Worm (Caenorhabditis elegans) whole organism, early embryonic: ENCODE results near the gene K08H2.5.
A peak's percentile ranks its signal among the peaks of the same experiment; 100 is the strongest.

Experiments
- B0310.2 ChIP-seq: sonication (generic microtip); optimal IDR thresholded peaks from 2 replicates; lab custom pipeline; 2016; ENCODE audit warnings: mild to moderate bottlenecking, missing genetic modification characterization, missing compliant biosample characterization
- F13C5.2 ChIP-seq: sonication (generic microtip); optimal IDR thresholded peaks from 2 replicates; lab custom pipeline; 2017; ENCODE audit warnings: mild to moderate bottlenecking, missing genetic modification characterization, inconsistent platforms, missing compliant biosample characterization
- aly-1 ChIP-seq: sonication (generic microtip); optimal IDR thresholded peaks from 2 replicates; lab custom pipeline; 2016; ENCODE audit warnings: missing genetic modification characterization, missing compliant biosample characterization
- ama-1 ChIP-seq: fragments of 150-350 bp; optimal IDR thresholded peaks from 2 replicates; lab custom pipeline; 2014
- ceh-13 ChIP-seq: fragments of 200-800 bp; sonication (Bioruptor generic); optimal IDR thresholded peaks from 2 replicates; lab custom pipeline; 2018; ENCODE audit warnings: mild to moderate bottlenecking, missing genetic modification characterization, missing compliant biosample characterization
- ceh-36 ChIP-seq: sonication (generic microtip); optimal IDR thresholded peaks from 2 replicates; lab custom pipeline; 2016; ENCODE audit warnings: missing genetic modification characterization, inconsistent platforms, missing compliant biosample characterization
- ets-7 ChIP-seq: sonication (generic microtip); optimal IDR thresholded peaks from 2 replicates; lab custom pipeline; 2016; ENCODE audit warnings: missing genotype, missing genetic modification characterization, missing compliant biosample characterization
- flt-1 ChIP-seq: fragments of 200-800 bp; sonication (Bioruptor generic); IDR thresholded peaks from 2 replicates; pipeline ENCODE4 v1.3.6; 2022; ENCODE audit warnings: missing genetic modification characterization, missing compliant biosample characterization
- hmbx-1 ChIP-seq: sonication (generic microtip); optimal IDR thresholded peaks from 2 replicates; lab custom pipeline; 2016; ENCODE audit warnings: mild to moderate bottlenecking, missing genetic modification characterization, missing compliant biosample characterization
- hmg-4 ChIP-seq: fragments of 200-800 bp; sonication (Bioruptor generic); optimal IDR thresholded peaks from 2 replicates; lab custom pipeline; 2018; ENCODE audit warnings: mild to moderate bottlenecking, missing genetic modification characterization, missing compliant biosample characterization
- hnd-1 ChIP-seq: sonication (generic microtip); optimal IDR thresholded peaks from 2 replicates; lab custom pipeline; 2016; ENCODE audit warnings: missing genetic modification characterization, missing compliant biosample characterization
- pes-1 ChIP-seq: fragments of 200-800 bp; sonication (Bioruptor generic); IDR thresholded peaks from 2 replicates; pipeline ENCODE4 v1.3.6; 2022; ENCODE audit warnings: missing genetic modification reagents, missing genetic modification characterization, missing compliant biosample characterization
- scrt-1 ChIP-seq: fragments of 200-800 bp; sonication (Bioruptor generic); IDR thresholded peaks from 2 replicates; pipeline ENCODE4 v1.3.6; 2022; ENCODE audit warnings: missing genetic modification characterization, missing compliant biosample characterization
- sea-1 ChIP-seq: fragments of 200-800 bp; sonication (Bioruptor generic); conservative IDR thresholded peaks from 2 replicates; pipeline ENCODE4 v1.3.6; 2022; ENCODE audit warnings: missing genetic modification characterization, missing compliant biosample characterization
- tbx-11 ChIP-seq: fragments of 200-800 bp; sonication (Bioruptor generic); IDR thresholded peaks from 2 replicates; pipeline ENCODE4 v1.3.6; 2022; ENCODE audit warnings: missing genetic modification characterization, missing compliant biosample characterization
- tbx-37 ChIP-seq: fragments of 200-800 bp; sonication (Bioruptor generic); conservative IDR thresholded peaks from 2 replicates; pipeline ENCODE4 v1.3.6; 2022; ENCODE audit warnings: missing genetic modification reagents, missing genetic modification characterization, missing compliant biosample characterization
- tra-4 ChIP-seq: sonication (generic microtip); optimal IDR thresholded peaks from 2 replicates; lab custom pipeline; 2017; ENCODE audit warnings: missing genetic modification characterization, missing compliant biosample characterization

The K08H2.5 gene

DNA sequence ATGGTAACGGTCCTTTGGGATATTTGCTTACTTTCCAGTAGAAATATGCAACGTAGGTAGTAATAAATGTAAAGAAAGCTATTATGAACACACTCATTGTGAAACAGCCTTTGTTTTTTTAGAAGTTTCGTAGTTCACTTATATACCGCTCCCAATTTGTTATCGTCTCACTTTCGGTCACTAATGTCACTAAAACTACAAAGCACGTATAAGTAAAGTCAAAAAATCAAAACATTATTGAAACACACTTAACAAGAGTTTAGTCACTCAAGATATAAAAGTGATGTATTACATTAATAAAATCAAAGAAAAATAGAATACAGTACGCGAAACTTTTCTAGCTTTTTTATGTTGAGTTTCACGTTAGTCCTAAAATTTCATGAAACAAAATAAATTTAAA is 32.0 kb upstream of the K08H2.5 start, which contains the start of gene cyp-14A3:
cyp-14A3 (minus strand) TSS at position 101 of the 400 bp plus-strand sequence.
- no peak for TF ChIP-seq tbx-11 (GFP tag; lab: Robert Waterston, UW)
- no peak for TF ChIP-seq hmbx-1 (tag; lab: Kevin White, UChicago)
- TF ChIP-seq ets-7 (tag; lab: Kevin White, UChicago) = no peak
- TF ChIP-seq F13C5.2 (tag; lab: Kevin White, UChicago) = no peak
- TF ChIP-seq sea-1 = no peak
- TF ChIP-seq flt-1 (GFP tag; lab: Robert Waterston, UW) = no peak
- no peak for TF ChIP-seq B0310.2 (tag; lab: Kevin White, UChicago)
- TF ChIP-seq tbx-37 = no peak
- no peak for TF ChIP-seq hmg-4 (GFP tag; lab: Kevin White, UChicago)
- no peak for TF ChIP-seq ceh-36 (tag; lab: Kevin White, UChicago)
- TF ChIP-seq ama-1 (lab: Kevin White, UChicago) = no peak
- no peak for TF ChIP-seq hnd-1

DNA sequence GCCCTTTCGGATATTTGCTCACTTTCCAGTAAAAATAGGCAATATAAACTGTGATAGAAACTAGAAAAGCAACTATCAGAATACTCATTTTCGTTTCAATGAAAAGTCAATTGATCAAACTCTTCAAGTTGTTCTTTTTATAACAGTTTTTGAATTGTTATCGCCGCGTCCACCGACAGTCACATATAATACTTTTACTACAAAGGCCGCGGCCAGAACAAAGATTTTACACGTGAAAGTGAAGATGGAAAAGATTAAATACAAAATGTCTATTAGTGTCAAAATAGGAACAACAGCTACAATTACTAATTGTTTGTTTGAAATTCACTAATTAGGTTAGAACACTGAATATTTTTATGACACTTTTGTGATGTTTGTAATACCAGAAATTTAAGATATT is 27.5 kb upstream of the K08H2.5 start, which contains the start of gene cyp-14A2:
cyp-14A2 (minus strand) TSS at position 101 of the 400 bp plus-strand sequence.
- TF ChIP-seq ceh-13 (no peak), ceh-36 (tag; lab: Kevin White, UChicago) (no peak), tra-4 (tag; lab: Kevin White, UChicago) (no peak), B0310.2 (tag; lab: Kevin White, UChicago) (no peak), hmbx-1 (tag; lab: Kevin White, UChicago) (no peak), aly-1 (tag; lab: Kevin White, UChicago) (no peak), scrt-1 (no peak), sea-1 (no peak), pes-1 (no peak), tbx-37 (no peak)

- TF ChIP-seq flt-1 (GFP tag; lab: Robert Waterston, UW) = no peak
- no peak for TF ChIP-seq scrt-1
These were observed 25.1 kb upstream of the K08H2.5 start, which contains the start of gene cyp-14A1 for ce11 chrX:13267230-13267629. cyp-14A1 (minus strand) TSS chrX:13267355.

ce11 chrX:13264550-13264949 is 22.4 kb upstream of the K08H2.5 start:
- TF ChIP-seq hmg-4 (GFP tag; lab: Kevin White, UChicago) = peak; percentile 82
- no peak for TF ChIP-seq ama-1 (lab: Kevin White, UChicago)
- peak; percentile 46 for TF ChIP-seq hmbx-1 (tag; lab: Kevin White, UChicago)
- peak; percentile 84 for TF ChIP-seq flt-1 (GFP tag; lab: Robert Waterston, UW)
- peak; percentile 88 for TF ChIP-seq scrt-1
- TF ChIP-seq aly-1 (tag; lab: Kevin White, UChicago) = peak; percentile 65
- peak; percentile 83 for TF ChIP-seq F13C5.2 (tag; lab: Kevin White, UChicago)
- TF ChIP-seq pes-1 = no peak; the same call in 1 of the 2 replicates
- peak; percentile 85 for TF ChIP-seq tbx-11 (GFP tag; lab: Robert Waterston, UW)
- peak; percentile 88 for TF ChIP-seq tbx-37
- TF ChIP-seq ets-7 (tag; lab: Kevin White, UChicago) = peak; percentile 53
- TF ChIP-seq hnd-1 = peak; percentile 57
- peak; percentile 22 for TF ChIP-seq tra-4 (tag; lab: Kevin White, UChicago)
- TF ChIP-seq ceh-13 = peak; percentile 65
- TF ChIP-seq ceh-36 (tag; lab: Kevin White, UChicago) = peak; percentile 47
- peak; percentile 64 for TF ChIP-seq B0310.2 (tag; lab: Kevin White, UChicago)
- TF ChIP-seq sea-1 = peak; percentile 59

DNA sequence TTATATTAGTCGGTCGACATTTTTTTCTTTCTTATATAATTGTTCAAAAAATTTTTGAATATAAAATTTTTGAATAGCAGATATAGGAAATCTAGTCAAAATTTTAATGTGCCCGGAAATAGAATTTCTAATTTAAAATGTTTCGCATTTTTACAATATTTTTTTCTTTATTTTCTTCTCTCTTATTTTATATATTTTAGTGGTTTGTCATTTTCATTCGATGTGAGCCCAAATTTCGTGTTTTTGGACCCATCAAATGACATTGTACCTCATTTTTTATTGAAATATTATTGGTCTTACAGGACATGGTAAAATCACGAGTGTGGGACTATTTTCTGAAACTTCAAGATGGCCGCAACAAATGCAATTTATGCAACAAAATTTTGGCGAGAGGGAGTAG is 20.1 kb upstream of the K08H2.5 start, which contains the start of gene K09A11.1:
K09A11.1 (plus strand) TSS at position 301 of the 400 bp plus-strand sequence.
- TF ChIP-seq ets-7 (tag; lab: Kevin White, UChicago) = no peak
- no peak for TF ChIP-seq tbx-11 (GFP tag; lab: Robert Waterston, UW)
- TF ChIP-seq pes-1 = no peak
- no peak for TF ChIP-seq hmbx-1 (tag; lab: Kevin White, UChicago)
- no peak for TF ChIP-seq B0310.2 (tag; lab: Kevin White, UChicago)
- TF ChIP-seq ama-1 (lab: Kevin White, UChicago) = no peak
- no peak for TF ChIP-seq tra-4 (tag; lab: Kevin White, UChicago)
- TF ChIP-seq hnd-1 = no peak
- TF ChIP-seq aly-1 (tag; lab: Kevin White, UChicago) = no peak

DNA sequence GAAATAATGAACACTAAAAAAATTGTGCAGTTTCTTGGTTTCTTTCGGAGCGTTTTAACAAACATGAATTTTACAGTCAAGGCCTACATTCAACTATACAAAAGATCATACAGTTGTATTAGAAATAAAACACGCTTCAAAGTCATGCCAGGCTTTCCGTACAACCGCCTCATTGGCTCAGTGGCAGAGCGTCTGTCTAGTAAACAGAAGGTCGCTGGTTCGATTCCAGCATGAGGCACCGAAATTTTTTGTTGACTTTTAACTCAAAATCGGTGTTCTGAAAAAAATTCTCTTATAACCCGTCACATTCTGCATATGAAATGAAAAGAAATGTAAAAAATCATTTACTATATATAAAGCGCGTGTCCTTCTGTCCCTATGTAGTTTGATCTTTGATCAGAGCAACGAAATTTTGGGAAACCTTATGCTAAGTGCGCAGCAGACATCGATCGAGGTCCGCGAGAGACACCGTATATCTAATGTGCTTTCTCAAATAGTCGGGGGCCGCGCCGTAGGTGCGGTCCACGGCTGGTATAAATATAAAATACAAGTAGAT is 19.0 kb upstream of the K08H2.5 start:
- 0 out of 2 replicates have a peak, but pooled peaks have one; percentile 8 for TF ChIP-seq pes-1

- TF ChIP-seq tra-4 (tag; lab: Kevin White, UChicago) (no peak), sea-1 (no peak), hmg-4 (GFP tag; lab: Kevin White, UChicago) (no peak), aly-1 (tag; lab: Kevin White, UChicago) (no peak), flt-1 (GFP tag; lab: Robert Waterston, UW) (no peak), hmbx-1 (tag; lab: Kevin White, UChicago) (no peak), hnd-1 (no peak), B0310.2 (tag; lab: Kevin White, UChicago) (no peak), pes-1 (no peak), scrt-1 (no peak)
These were observed 15.4 kb upstream of the K08H2.5 start, which contains the start of gene K08H2.10 for ce11 chrX:13257577-13257976. K08H2.10 (plus strand) TSS chrX:13257806.

DNA sequence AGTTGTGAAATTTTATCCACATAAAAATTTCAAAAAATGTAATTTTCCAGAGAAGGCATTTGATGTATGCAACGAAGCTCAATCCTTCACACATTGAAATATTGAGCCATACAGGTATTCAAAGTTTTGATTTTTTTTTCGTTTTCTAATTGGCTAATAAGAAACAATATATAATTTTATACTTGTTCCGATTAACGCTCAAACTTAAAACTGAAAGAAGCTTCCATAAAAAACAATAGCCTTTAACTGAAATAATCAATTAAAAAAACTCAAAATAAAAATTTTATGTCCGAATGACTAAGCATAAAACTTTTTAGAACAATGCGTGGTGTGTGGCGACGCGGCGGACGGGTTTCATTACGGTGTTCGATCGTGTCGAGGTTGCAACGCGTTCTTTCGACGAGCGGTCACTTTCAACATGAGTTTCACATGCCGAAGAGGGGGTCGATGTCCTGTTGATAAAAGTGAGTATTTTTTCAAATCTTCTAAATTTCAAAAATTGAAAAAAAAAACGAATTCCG is 9.8 kb upstream of the K08H2.5 start, which contains the start of gene nhr-32:
nhr-32 (plus strand) TSS at position 51 of the 521 bp plus-strand sequence.
- TF ChIP-seq hmg-4 (GFP tag; lab: Kevin White, UChicago) = no peak
